Worm (Caenorhabditis elegans) whole organism, young adult: ENCODE measurements around the gene C25A6.1.

Experiments used
- F49E8.2 ChIP-seq: sonication (generic microtip); optimal IDR thresholded peaks from 3 replicates; lab custom pipeline; 2017; ENCODE audit warnings: missing genetic modification characterization, mild to moderate bottlenecking, missing compliant biosample characterization, antibody characterized with exemption, moderate library complexity; ENCODE audit not compliant: insufficient read depth
- Y53F4B.3 ChIP-seq: fragments of 200-800 bp; sonication (Bioruptor generic); IDR thresholded peaks from 2 replicates; pipeline ENCODE4 v1.3.6; 2022; ENCODE audit warnings: missing genetic modification reagents, missing genetic modification characterization, missing compliant biosample characterization
- Y56A3A.18 ChIP-seq: fragments of 200-800 bp; sonication (Bioruptor generic); IDR thresholded peaks from 2 replicates; pipeline ENCODE4 v1.3.6; 2022; ENCODE audit warnings: missing genetic modification reagents, missing genetic modification characterization, missing compliant biosample characterization
- ama-1 ChIP-seq, 3 experiments: fragments of 150-350 bp in 1 of 3; sonication (generic microtip) in 2 of 3; optimal IDR thresholded peaks; 2 replicates each; lab custom pipeline; 2014 to 2018; ENCODE audit warnings: missing biosample characterization in 2 of 3, missing genetic modification characterization in 2 of 3, missing genetic modification reagents in 2 of 3
- attf-6 ChIP-seq: fragments of 200-800 bp; sonication (Bioruptor generic); IDR thresholded peaks from 2 replicates; pipeline ENCODE4 v1.3.6; 2022; ENCODE audit warnings: missing genetic modification reagents, missing genetic modification characterization, missing compliant biosample characterization
- chd-7 ChIP-seq: sonication (generic microtip); optimal IDR thresholded peaks from 2 replicates; lab custom pipeline; 2016; ENCODE audit warnings: mild to moderate bottlenecking, missing genetic modification characterization, moderate library complexity, missing compliant biosample characterization
- dpl-1 ChIP-seq: fragments of 150-350 bp; optimal IDR thresholded peaks from 2 replicates; lab custom pipeline; 2014; ENCODE audit warnings: missing biosample characterization, missing genetic modification reagents, missing genetic modification characterization
- egrh-3 ChIP-seq: fragments of 200-800 bp; sonication (Bioruptor generic); IDR thresholded peaks from 2 replicates; pipeline ENCODE4 v1.3.6; 2022; ENCODE audit warnings: missing genetic modification reagents, missing genetic modification characterization, missing compliant biosample characterization
- let-526 ChIP-seq: fragments of 200-800 bp; sonication (Bioruptor generic); IDR thresholded peaks from 2 replicates; pipeline ENCODE4 v1.3.6; 2022; ENCODE audit warnings: missing genetic modification reagents, missing genetic modification characterization, missing compliant biosample characterization
- madf-10 ChIP-seq: sonication (generic microtip); optimal IDR thresholded peaks from 2 replicates; lab custom pipeline; 2016; ENCODE audit warnings: mild to moderate bottlenecking, missing genetic modification characterization, missing compliant biosample characterization
- nfya-1 ChIP-seq: sonication (generic microtip); optimal IDR thresholded peaks from 2 replicates; lab custom pipeline; 2017; ENCODE audit warnings: antibody characterized with exemption, missing compliant biosample characterization, missing genetic modification characterization, borderline replicate concordance; ENCODE audit not compliant: insufficient read depth
- nhr-120 ChIP-seq: fragments of 200-800 bp; sonication (Bioruptor generic); IDR thresholded peaks from 2 replicates; pipeline ENCODE4 v1.3.6; 2022; ENCODE audit warnings: missing genetic modification characterization, missing compliant biosample characterization
- nhr-80 ChIP-seq: sonication (generic microtip); optimal IDR thresholded peaks from 2 replicates; lab custom pipeline; 2016; ENCODE audit warnings: missing genetic modification characterization, missing compliant biosample characterization
- pha-4 ChIP-seq: fragments of 150-350 bp; sonication (generic microtip); optimal IDR thresholded peaks from 2 replicates; lab custom pipeline; 2014; ENCODE audit warnings: missing biosample characterization, missing genetic modification reagents, missing genetic modification characterization

ce11 chrV:5447057-5447456, 38.7 kb downstream of the C25A6.1 start:
- TF ChIP-seq dpl-1 (GFP tag; lab: Kevin White, UChicago) (no peak), Y56A3A.18 (GFP tag; lab: Robert Waterston, UW) (no peak), madf-10 (tag; lab: Kevin White, UChicago) (no peak), pha-4 (tag; lab: Kevin White, UChicago) (no peak), nfya-1 (no peak), attf-6 (GFP tag; lab: Robert Waterston, UW) (no peak), nhr-80 (no peak), chd-7 (tag; lab: Kevin White, UChicago) (no peak), egrh-3 (GFP tag; lab: Robert Waterston, UW) (no peak), Y53F4B.3 (GFP tag; lab: Robert Waterston, UW) (no peak), F49E8.2 (no peak), ama-1 (optimal IDR thresholded peaks at IDR 0.05; lab: Kevin White, UChicago) (no peak), ama-1 (GFP tag; optimal IDR thresholded peaks at IDR 0.05; lab: Kevin White, UChicago) (no peak), nhr-120 (GFP tag; lab: Robert Waterston, UW) (no peak), let-526 (GFP tag; lab: Robert Waterston, UW) (no peak)
